Fruit fly (Drosophila melanogaster) whole organism, embryonic: ENCODE data around the gene CG17202.

Experiments
- Atf6 ChIP-seq: fragments of 200-800 bp; sonication (Bioruptor generic); IDR thresholded peaks from 2 replicates; pipeline ENCODE4 v1.3.6; 2022; ENCODE audit warnings: missing biosample characterization, missing genetic modification characterization
- Bgb ChIP-seq: fragments of 200-800 bp; sonication (Bioruptor generic); IDR thresholded peaks from 2 replicates; pipeline ENCODE4 v1.3.6; 2022; ENCODE audit warnings: missing biosample characterization, missing genetic modification characterization; ENCODE audit not compliant: partially characterized antibody
- C15 ChIP-seq: fragments of 200-800 bp; sonication (Bioruptor generic); IDR thresholded peaks from 3 replicates; pipeline ENCODE4 v1.3.6; 2022; ENCODE audit warnings: missing biosample characterization, missing genetic modification characterization
- CG10321 ChIP-seq: fragments of 200-800 bp; sonication (Bioruptor generic); IDR thresholded peaks from 2 replicates; pipeline ENCODE4 v1.3.6; 2022; ENCODE audit warnings: missing biosample characterization, missing genetic modification characterization
- CG12104 ChIP-seq: fragments of 200-800 bp; sonication (Bioruptor generic); optimal IDR thresholded peaks from 3 replicates; lab custom pipeline; 2016; ENCODE audit warnings: missing biosample characterization, missing genetic modification characterization
- CG15514 ChIP-seq: fragments of 200-800 bp; sonication (Bioruptor generic); optimal IDR thresholded peaks from 3 replicates; lab custom pipeline; 2017; ENCODE audit warnings: missing biosample characterization, missing genetic modification characterization, mild to moderate bottlenecking, moderate library complexity, missing genetic modification reagents
- CG16813 ChIP-seq: fragments of 200-800 bp; sonication (Bioruptor generic); IDR thresholded peaks from 3 replicates; pipeline ENCODE4 v1.3.6; 2022; ENCODE audit warnings: missing biosample characterization, missing genetic modification characterization; ENCODE audit not compliant: partially characterized antibody
- CG17186 ChIP-seq: fragments of 200-800 bp; sonication (Bioruptor generic); optimal IDR thresholded peaks from 3 replicates; lab custom pipeline; 2017; ENCODE audit warnings: missing biosample characterization, missing genetic modification reagents, missing genetic modification characterization
- CG18011 ChIP-seq: fragments of 200-800 bp; sonication (Bioruptor generic); optimal IDR thresholded peaks from 2 replicates; lab custom pipeline; 2017; ENCODE audit warnings: missing biosample characterization, missing genetic modification characterization, mild to moderate bottlenecking, moderate library complexity, missing genotype
- CG2875 ChIP-seq: fragments of 200-800 bp; sonication (Bioruptor generic); optimal IDR thresholded peaks from 2 replicates; lab custom pipeline; 2017; ENCODE audit warnings: missing biosample characterization, mild to moderate bottlenecking, missing genetic modification characterization, missing genetic modification reagents
- CG34224 ChIP-seq: fragments of 200-800 bp; sonication (Bioruptor generic); IDR thresholded peaks from 3 replicates; pipeline ENCODE4 v1.3.6; 2022; ENCODE audit warnings: missing biosample characterization, missing genetic modification characterization; ENCODE audit not compliant: partially characterized antibody
- CG34376 ChIP-seq: fragments of 200-800 bp; sonication (Bioruptor generic); optimal IDR thresholded peaks from 2 replicates; lab custom pipeline; 2018; ENCODE audit warnings: missing biosample characterization, mild to moderate bottlenecking, missing genetic modification characterization
- CG4617 ChIP-seq: fragments of 200-800 bp; sonication (Bioruptor generic); optimal IDR thresholded peaks from 3 replicates; lab custom pipeline; 2016; ENCODE audit warnings: missing biosample characterization, missing genetic modification characterization, borderline replicate concordance
- CG5245 ChIP-seq: fragments of 200-800 bp; sonication (Bioruptor generic); optimal IDR thresholded peaks from 3 replicates; lab custom pipeline; 2016; ENCODE audit warnings: missing biosample characterization, missing genetic modification characterization
- CG6683 ChIP-seq: fragments of 200-800 bp; sonication (Bioruptor generic); optimal IDR thresholded peaks from 2 replicates; lab custom pipeline; 2017; ENCODE audit warnings: missing biosample characterization, mild to moderate bottlenecking, missing genetic modification characterization, missing genetic modification reagents
- CG8359 ChIP-seq: fragments of 200-800 bp; sonication (Bioruptor generic); optimal IDR thresholded peaks from 2 replicates; lab custom pipeline; 2017; ENCODE audit warnings: missing biosample characterization, mild to moderate bottlenecking, missing genetic modification characterization, borderline replicate concordance
- CG9797 ChIP-seq: fragments of 200-800 bp; sonication (Bioruptor generic); optimal IDR thresholded peaks from 3 replicates; lab custom pipeline; 2018; ENCODE audit warnings: missing biosample characterization, mild to moderate bottlenecking, missing genetic modification characterization
- D19B ChIP-seq: fragments of 200-800 bp; sonication (Bioruptor generic); optimal IDR thresholded peaks from 2 replicates; lab custom pipeline; 2017; ENCODE audit warnings: missing biosample characterization, mild to moderate bottlenecking, missing genetic modification characterization
- Dll ChIP-seq: fragments of 200-800 bp; sonication (Bioruptor generic); IDR thresholded peaks from 4 replicates; pipeline ENCODE4 v1.3.6; 2022; ENCODE audit warnings: missing biosample characterization, missing genetic modification characterization; ENCODE audit not compliant: partially characterized antibody
- Dp ChIP-seq: fragments of 200-800 bp; sonication (Bioruptor generic); optimal IDR thresholded peaks from 2 replicates; lab custom pipeline; 2018; ENCODE audit warnings: missing biosample characterization, mild to moderate bottlenecking, missing genetic modification characterization, moderate library complexity
- Dref ChIP-seq: fragments of 200-800 bp; sonication (Bioruptor generic); IDR thresholded peaks from 2 replicates; pipeline ENCODE4 v1.3.6; 2022; ENCODE audit warnings: missing biosample characterization, missing genetic modification characterization
- Drgx ChIP-seq: fragments of 200-800 bp; sonication (Bioruptor generic); IDR thresholded peaks from 2 replicates; pipeline ENCODE4 v1.3.6; 2022; ENCODE audit warnings: missing biosample characterization, missing genetic modification characterization
- Fer1 ChIP-seq: fragments of 200-800 bp; sonication (Bioruptor generic); optimal IDR thresholded peaks from 2 replicates; lab custom pipeline; 2017; ENCODE audit warnings: missing biosample characterization, mild to moderate bottlenecking, missing genetic modification characterization
- HLHmδ ChIP-seq: fragments of 200-800 bp; sonication (Bioruptor generic); optimal IDR thresholded peaks from 2 replicates; lab custom pipeline; 2018; ENCODE audit warnings: missing biosample characterization, mild to moderate bottlenecking, missing genetic modification characterization, moderate library complexity
- MBD-R2 ChIP-seq: fragments of 200-800 bp; sonication (Bioruptor generic); IDR thresholded peaks from 2 replicates; pipeline ENCODE4 v1.3.6; 2022; ENCODE audit warnings: missing biosample characterization, missing genetic modification characterization
- NC2β ChIP-seq: fragments of 200-800 bp; sonication (Bioruptor generic); optimal IDR thresholded peaks from 2 replicates; lab custom pipeline; 2016; ENCODE audit warnings: missing biosample characterization, missing genetic modification characterization
- Sry-δ ChIP-seq: fragments of 200-800 bp; sonication (Bioruptor generic); optimal IDR thresholded peaks from 2 replicates; lab custom pipeline; 2016; ENCODE audit warnings: missing biosample characterization, missing genetic modification characterization
- amos ChIP-seq: fragments of 200-800 bp; sonication (Bioruptor generic); IDR thresholded peaks from 2 replicates; pipeline ENCODE4 v1.3.6; 2022; ENCODE audit warnings: missing biosample characterization, missing genetic modification characterization; ENCODE audit not compliant: partially characterized antibody
- chinmo ChIP-seq: fragments of 200-800 bp; sonication (Bioruptor generic); IDR thresholded peaks from 4 replicates; pipeline ENCODE4 v1.3.6; 2022; ENCODE audit warnings: missing biosample characterization, missing genetic modification characterization; ENCODE audit not compliant: partially characterized antibody
- crp ChIP-seq, 2 experiments: fragments of 200-800 bp; sonication (Bioruptor generic); optimal IDR thresholded peaks; 2 replicates in 1 of 2; 3 replicates in 1 of 2; lab custom pipeline; 2017; ENCODE audit warnings: missing biosample characterization in 2 of 2, missing genetic modification characterization in 2 of 2, mild to moderate bottlenecking in 1 of 2, moderate library complexity in 1 of 2
- fd64A ChIP-seq: fragments of 200-800 bp; sonication (Bioruptor generic); optimal IDR thresholded peaks from 3 replicates; lab custom pipeline; 2018; ENCODE audit warnings: missing biosample characterization, mild to moderate bottlenecking, missing genetic modification characterization
- gro ChIP-seq: fragments of 200-800 bp; sonication (Bioruptor generic); optimal IDR thresholded peaks from 2 replicates; lab custom pipeline; 2016; ENCODE audit warnings: missing biosample characterization, missing genetic modification characterization
- hb ChIP-seq: fragments of 200-800 bp; sonication (Bioruptor generic); IDR thresholded peaks from 3 replicates; pipeline ENCODE4 v1.3.6; 2022; ENCODE audit warnings: missing biosample characterization, missing genetic modification characterization; ENCODE audit not compliant: partially characterized antibody
- jumu ChIP-seq: fragments of 200-800 bp; sonication (Bioruptor generic); optimal IDR thresholded peaks from 3 replicates; lab custom pipeline; 2016; ENCODE audit warnings: missing biosample characterization, missing genetic modification characterization
- kah ChIP-seq: fragments of 200-800 bp; sonication (Bioruptor generic); optimal IDR thresholded peaks from 2 replicates; lab custom pipeline; 2018; ENCODE audit warnings: missing biosample characterization, mild to moderate bottlenecking, missing genetic modification characterization
- kay ChIP-seq: fragments of 200-800 bp; sonication (Bioruptor generic); optimal IDR thresholded peaks from 2 replicates; lab custom pipeline; 2016; ENCODE audit warnings: missing biosample characterization, missing genetic modification characterization
- knrl ChIP-seq: fragments of 200-800 bp; sonication (Bioruptor generic); IDR thresholded peaks from 3 replicates; pipeline ENCODE4 v1.3.6; 2022; ENCODE audit warnings: missing biosample characterization, missing genetic modification characterization; ENCODE audit not compliant: partially characterized antibody
- lov ChIP-seq, 2 experiments: fragments of 200-800 bp in 1 of 2; fragments of >200 bp in 1 of 2; sonication (Bioruptor generic) in 1 of 2; IDR thresholded peaks in 1 of 2; optimal IDR thresholded peaks in 1 of 2; 2 replicates in 1 of 2; 3 replicates in 1 of 2; pipeline versions ENCODE4 v1.3.6 to Lab custom; 2017 to 2022; ENCODE audit warnings: missing biosample characterization in 1 of 2, missing genetic modification characterization in 1 of 2
- peb ChIP-seq: fragments of 200-800 bp; sonication (Bioruptor generic); IDR thresholded peaks from 2 replicates; pipeline ENCODE4 v1.3.6; 2022; ENCODE audit warnings: missing biosample characterization, missing genetic modification characterization
- pfk ChIP-seq: fragments of 200-800 bp; sonication (Bioruptor generic); optimal IDR thresholded peaks from 2 replicates; lab custom pipeline; 2018; ENCODE audit warnings: missing biosample characterization, mild to moderate bottlenecking, missing genetic modification characterization, moderate library complexity
- pzg ChIP-seq: fragments of 200-800 bp; sonication (Bioruptor generic); optimal IDR thresholded peaks from 3 replicates; lab custom pipeline; 2018; ENCODE audit warnings: missing biosample characterization, mild to moderate bottlenecking, missing genetic modification characterization, moderate library complexity
- slou ChIP-seq: fragments of 200-800 bp; sonication (Bioruptor generic); optimal IDR thresholded peaks from 3 replicates; lab custom pipeline; 2016; ENCODE audit warnings: missing biosample characterization, missing genetic modification characterization
- slp2 ChIP-seq: fragments of 200-800 bp; sonication (Bioruptor generic); optimal IDR thresholded peaks from 2 replicates; lab custom pipeline; 2016; ENCODE audit warnings: missing biosample characterization, missing genetic modification characterization
- tio ChIP-seq: fragments of 200-800 bp; sonication (Bioruptor generic); optimal IDR thresholded peaks from 2 replicates; lab custom pipeline; 2017; ENCODE audit warnings: missing biosample characterization, missing genetic modification characterization, inconsistent platforms
- tll ChIP-seq, 2 experiments: fragments of 200-800 bp in 1 of 2; fragments of >200 bp in 1 of 2; sonication (Bioruptor generic) in 1 of 2; optimal IDR thresholded peaks; 2 replicates each; lab custom pipeline; 2017 to 2019; ENCODE audit warnings: missing biosample characterization in 2 of 2, missing genetic modification characterization in 2 of 2, mild to moderate bottlenecking in 1 of 2, moderate library complexity in 1 of 2
- tna ChIP-seq: fragments of 200-800 bp; sonication (Bioruptor generic); IDR thresholded peaks from 2 replicates; pipeline ENCODE4 v1.3.6; 2022; ENCODE audit warnings: missing biosample characterization, missing genetic modification characterization; ENCODE audit not compliant: partially characterized antibody

The CG17202 gene

dm6 chr3R:12401672-12402296 lies 20.8 kb upstream of the CG17202 start, which contains the start of gene DNAlig3 (continued):
- TF ChIP-seq Dp (GFP tag; lab: Kevin White, UChicago) (peak; percentile 86), CG15514 (GFP tag; lab: Kevin White, UChicago) (peak; percentile 79), CG17186 (GFP tag; lab: Kevin White, UChicago) (peak; percentile 77), CG6683 (GFP tag; lab: Kevin White, UChicago) (peak; percentile 8), hb (GFP tag; lab: Robert Waterston, UW) (0 out of 3 replicates have a peak, but pooled peaks have one; percentile 64), HLHmδ (GFP tag; lab: Kevin White, UChicago) (peak; percentile 65), tna (GFP tag; lab: Robert Waterston, UW) (0 out of 2 replicates have a peak, but pooled peaks have one; percentile 25), CG10321 (GFP tag; lab: Robert Waterston, UW) (no peak), slou (GFP tag; lab: Kevin White, UChicago) (no peak), CG12104 (GFP tag; lab: Kevin White, UChicago) (no peak), CG5245 (GFP tag; lab: Kevin White, UChicago) (no peak), CG16813 (GFP tag; lab: Robert Waterston, UW) (peak; percentile 45; the same call in 1 of the 3 replicates), CG34376 (GFP tag; lab: Kevin White, UChicago) (peak; percentile 44), kah (GFP tag; lab: Kevin White, UChicago) (peak; percentile 1), tio (no peak), fd64A (GFP tag; lab: Kevin White, UChicago) (no peak), gro (no peak), chinmo (GFP tag; lab: Robert Waterston, UW) (0 out of 4 replicates have a peak, but pooled peaks have one; percentile 27), C15 (GFP tag; lab: Robert Waterston, UW) (no peak), Bgb (peak; percentile 33; the same call in 1 of the 2 replicates), tll (GFP tag; optimal IDR thresholded peaks at IDR 0.05; lab: Kevin White, UChicago) (peak in 1 of 2 experiments; percentile 62), slp2 (GFP tag; lab: Kevin White, UChicago) (no peak), CG4617 (GFP tag; lab: Kevin White, UChicago) (peak; percentile 2), MBD-R2 (GFP tag; lab: Robert Waterston, UW) (peak; percentile 76), Dref (peak; percentile 40; the same call in 1 of the 2 replicates), peb (GFP tag; lab: Robert Waterston, UW) (no peak), D19B (GFP tag; lab: Kevin White, UChicago) (no peak), crp (GFP tag; optimal IDR thresholded peaks at IDR 0.05; lab: Kevin White, UChicago) (peak; percentile 33 to 93), Dll (GFP tag; lab: Robert Waterston, UW) (peak; percentile 73), knrl (GFP tag; lab: Robert Waterston, UW) (0 out of 3 replicates have a peak, but pooled peaks have one; percentile 28), Fer1 (peak; percentile 21), jumu (GFP tag; lab: Kevin White, UChicago) (no peak), CG34224 (GFP tag; lab: Robert Waterston, UW) (peak; percentile 57), Sry-δ (GFP tag; lab: Kevin White, UChicago) (peak; percentile 22), CG8359 (GFP tag; lab: Kevin White, UChicago) (no peak), pfk (GFP tag; lab: Kevin White, UChicago) (no peak), lov (optimal IDR thresholded peaks at IDR 0.05; lab: Kevin White, UChicago) (no peak), lov (GFP tag; IDR thresholded peaks at IDR 0.05; lab: Robert Waterston, UW) (no peak), CG9797 (GFP tag; lab: Kevin White, UChicago) (peak; percentile 17), Drgx (GFP tag; lab: Robert Waterston, UW) (peak; percentile 49; the same call in 1 of the 2 replicates), CG2875 (no peak), kay (GFP tag; lab: Kevin White, UChicago) (no peak), pzg (GFP tag; lab: Kevin White, UChicago) (peak; percentile 68), Atf6 (GFP tag; lab: Robert Waterston, UW) (no peak), NC2β (no peak), amos (peak; percentile 52; the same call in 1 of the 2 replicates), CG18011 (GFP tag; lab: Kevin White, UChicago) (no peak)
